Worm (Caenorhabditis elegans) whole organism, L2 larva: ENCODE measurements around the gene K09C6.2.

Source experiments
- elt-1 ChIP-seq: fragments of 150-350 bp; optimal IDR thresholded peaks from 2 replicates; lab custom pipeline; 2014; ENCODE audit warnings: missing biosample characterization, missing genetic modification characterization
- elt-3 ChIP-seq: sonication (generic microtip); optimal IDR thresholded peaks from 2 replicates; lab custom pipeline; 2017; ENCODE audit warnings: missing biosample characterization, missing genetic modification characterization
- lin-39 ChIP-seq: fragments of 150-350 bp; optimal IDR thresholded peaks from 2 replicates; lab custom pipeline; 2014; ENCODE audit warnings: missing biosample characterization, missing genetic modification reagents, missing genetic modification characterization
- nhr-11 ChIP-seq: fragments of 150-350 bp; optimal IDR thresholded peaks from 2 replicates; lab custom pipeline; 2014; ENCODE audit warnings: missing biosample characterization, missing genetic modification characterization
- nhr-237 ChIP-seq: fragments of 150-350 bp; optimal IDR thresholded peaks from 2 replicates; lab custom pipeline; 2014; ENCODE audit warnings: missing biosample characterization, missing genetic modification characterization
- nhr-77 ChIP-seq: fragments of 150-350 bp; optimal IDR thresholded peaks from 2 replicates; lab custom pipeline; 2014; ENCODE audit warnings: missing biosample characterization, missing genetic modification characterization
- skn-1 ChIP-seq: sonication (generic microtip); optimal IDR thresholded peaks from 2 replicates; lab custom pipeline; 2017; ENCODE audit warnings: missing biosample characterization, missing genetic modification characterization
- unc-62 ChIP-seq: fragments of 150-350 bp; optimal IDR thresholded peaks from 2 replicates; lab custom pipeline; 2014; ENCODE audit warnings: missing biosample characterization, missing genetic modification reagents, missing genetic modification characterization
- zag-1 ChIP-seq: fragments of 150-350 bp; optimal IDR thresholded peaks from 2 replicates; lab custom pipeline; 2014; ENCODE audit warnings: missing biosample characterization, missing genetic modification characterization
- ztf-11 ChIP-seq: sonication (generic microtip); optimal IDR thresholded peaks from 2 replicates; lab custom pipeline; 2017; ENCODE audit warnings: missing biosample characterization, missing genetic modification characterization

- no peak for TF ChIP-seq unc-62 (GFP tag; lab: Kevin White, UChicago)
- no peak for TF ChIP-seq lin-39 (tag; lab: Kevin White, UChicago)
- no peak for TF ChIP-seq skn-1 (tag; lab: Kevin White, UChicago)
- no peak for TF ChIP-seq elt-3 (tag; lab: Kevin White, UChicago)
- no peak for TF ChIP-seq elt-1 (tag; lab: Kevin White, UChicago)
- TF ChIP-seq ztf-11 (tag; lab: Kevin White, UChicago) = no peak
- TF ChIP-seq nhr-77 (tag; lab: Kevin White, UChicago) = no peak
- no peak for TF ChIP-seq zag-1
- TF ChIP-seq nhr-237 (tag; lab: Kevin White, UChicago) = no peak
- TF ChIP-seq nhr-11 = no peak
Measured at ce11 chrV:908681-909080, 52.0 kb downstream of the K09C6.2 start.
